Worm (Caenorhabditis elegans): ENCODE data around the gene Y54G9A.9.

- TF ChIP-seq fos-1 (tag; optimal IDR thresholded peaks at IDR 0.05): peak; percentile 22
- TF ChIP-seq zag-1 (tag; optimal IDR thresholded peaks at IDR 0.05): no peak
- no peak for TF ChIP-seq Y55F3AM.14 (GFP tag; optimal IDR thresholded peaks at IDR 0.05)
- TF ChIP-seq nhr-12 (tag; optimal IDR thresholded peaks at IDR 0.05): no peak
Observed at ce11 chrII:13736906-13737305, 7.4 kb downstream of the Y54G9A.9 start.

All from whole organism, L2 larva.